Fruit fly (Drosophila melanogaster) whole organism, prepupa: Measurements from ENCODE around the gene cnir.

Source experiments
- Blimp-1 ChIP-seq: fragments of 200-800 bp; sonication (Bioruptor generic); optimal IDR thresholded peaks from 3 replicates; lab custom pipeline; 2017; ENCODE audit warnings: missing biosample characterization, missing genetic modification characterization, mild to moderate bottlenecking, moderate library complexity, missing genetic modification reagents
- CG10631 ChIP-seq: fragments of 200-800 bp; sonication (Bioruptor generic); optimal IDR thresholded peaks from 2 replicates; lab custom pipeline; 2016; ENCODE audit warnings: missing biosample characterization, missing genetic modification characterization
- CG11294 ChIP-seq: fragments of 200-800 bp; sonication (Bioruptor generic); IDR thresholded peaks from 2 replicates; pipeline ENCODE4 v1.3.6; 2022; ENCODE audit warnings: missing biosample characterization, missing genetic modification characterization
- CG11762 ChIP-seq: fragments of 200-800 bp; sonication (Bioruptor generic); optimal IDR thresholded peaks from 3 replicates; lab custom pipeline; 2016; ENCODE audit warnings: missing biosample characterization, missing genetic modification characterization; ENCODE audit not compliant: insufficient read depth
- CG15336 ChIP-seq: fragments of 200-800 bp; sonication (Bioruptor generic); IDR thresholded peaks from 2 replicates; pipeline ENCODE4 v1.3.6; 2022; ENCODE audit warnings: missing biosample characterization, missing genetic modification characterization
- CG1621 ChIP-seq: fragments of 200-800 bp; sonication (Bioruptor generic); optimal IDR thresholded peaks from 3 replicates; lab custom pipeline; 2018; ENCODE audit warnings: missing biosample characterization, mild to moderate bottlenecking, missing genetic modification characterization
- CG3032 ChIP-seq: fragments of 200-800 bp; optimal IDR thresholded peaks from 2 replicates; lab custom pipeline; 2019; ENCODE audit warnings: missing biosample characterization, mild to moderate bottlenecking, missing genetic modification characterization, moderate library complexity
- CG32006 ChIP-seq: fragments of 200-800 bp; sonication (Bioruptor generic); optimal IDR thresholded peaks from 3 replicates; lab custom pipeline; 2017; ENCODE audit warnings: missing biosample characterization, mild to moderate bottlenecking, missing genetic modification characterization
- CG34406 ChIP-seq: fragments of 200-800 bp; sonication (Bioruptor generic); optimal IDR thresholded peaks from 3 replicates; lab custom pipeline; 2016; ENCODE audit warnings: missing biosample characterization, missing genetic modification characterization
- CG3919 ChIP-seq: fragments of 200-800 bp; sonication (Bioruptor generic); optimal IDR thresholded peaks from 3 replicates; lab custom pipeline; 2016; ENCODE audit warnings: missing biosample characterization, missing genetic modification characterization
- CG4318 ChIP-seq: fragments of 200-800 bp; sonication (Bioruptor generic); optimal IDR thresholded peaks from 3 replicates; lab custom pipeline; 2017; ENCODE audit warnings: missing biosample characterization, mild to moderate bottlenecking, missing genetic modification characterization
- CG6163 ChIP-seq: fragments of 200-800 bp; sonication (Bioruptor generic); IDR thresholded peaks from 3 replicates; pipeline ENCODE4 v1.3.6; 2022; ENCODE audit warnings: missing biosample characterization, missing genetic modification characterization
- CG6276 ChIP-seq: fragments of 200-800 bp; sonication (Bioruptor generic); optimal IDR thresholded peaks from 2 replicates; lab custom pipeline; 2017; ENCODE audit warnings: missing biosample characterization, mild to moderate bottlenecking, missing genetic modification characterization
- CG6854 ChIP-seq: fragments of 200-800 bp; sonication (Bioruptor generic); optimal IDR thresholded peaks from 2 replicates; lab custom pipeline; 2017; ENCODE audit warnings: missing biosample characterization, mild to moderate bottlenecking, missing genetic modification characterization
- CG7368 ChIP-seq: fragments of 200-800 bp; sonication (Bioruptor generic); optimal IDR thresholded peaks from 3 replicates; lab custom pipeline; 2016; ENCODE audit warnings: missing biosample characterization, missing genetic modification characterization
- CG8119 ChIP-seq: fragments of 200-800 bp; sonication (Bioruptor generic); IDR thresholded peaks from 3 replicates; pipeline ENCODE4 v1.3.6; 2022; ENCODE audit warnings: missing biosample characterization, missing genetic modification characterization
- CG8319 ChIP-seq: fragments of 200-800 bp; sonication (Bioruptor generic); optimal IDR thresholded peaks from 3 replicates; lab custom pipeline; 2016; ENCODE audit warnings: missing biosample characterization, missing genetic modification characterization
- CG8632 ChIP-seq: fragments of 200-800 bp; sonication (Bioruptor generic); optimal IDR thresholded peaks from 3 replicates; lab custom pipeline; 2016; ENCODE audit warnings: missing biosample characterization, missing genetic modification characterization
- CG9139 ChIP-seq: fragments of 200-800 bp; sonication (Bioruptor generic); optimal IDR thresholded peaks from 3 replicates; lab custom pipeline; 2017; ENCODE audit warnings: missing biosample characterization, mild to moderate bottlenecking, missing genetic modification characterization
- Eip75B ChIP-seq: fragments of 200-800 bp; sonication (Bioruptor generic); optimal IDR thresholded peaks from 3 replicates; lab custom pipeline; 2016; ENCODE audit warnings: missing biosample characterization, missing genetic modification characterization
- Eip78C ChIP-seq: fragments of 200-800 bp; sonication (Bioruptor generic); peaks from one replicate; lab custom pipeline; 2016; ENCODE audit warnings: missing biosample characterization, missing genetic modification characterization
- Ets21C ChIP-seq: fragments of 200-800 bp; sonication (Bioruptor generic); optimal IDR thresholded peaks from 3 replicates; lab custom pipeline; 2016; ENCODE audit warnings: missing biosample characterization, missing genetic modification characterization
- Ets96B ChIP-seq: fragments of 200-800 bp; optimal IDR thresholded peaks from 2 replicates; lab custom pipeline; 2019; ENCODE audit warnings: missing biosample characterization, mild to moderate bottlenecking, missing genetic modification characterization, moderate library complexity
- Gug ChIP-seq: fragments of 200-800 bp; sonication (Bioruptor generic); IDR thresholded peaks from 2 replicates; pipeline ENCODE4 v1.3.6; 2022; ENCODE audit warnings: missing biosample characterization, missing genetic modification characterization
- Hr4 ChIP-seq: fragments of 200-800 bp; sonication (Bioruptor generic); optimal IDR thresholded peaks from 3 replicates; lab custom pipeline; 2016; ENCODE audit warnings: missing biosample characterization, missing genetic modification characterization
- Lpt ChIP-seq: fragments of 200-800 bp; sonication (Bioruptor generic); optimal IDR thresholded peaks from 3 replicates; lab custom pipeline; 2016; ENCODE audit warnings: missing biosample characterization, missing genetic modification characterization
- OdsH ChIP-seq: fragments of 200-800 bp; sonication (Bioruptor generic); optimal IDR thresholded peaks from 3 replicates; lab custom pipeline; 2016; ENCODE audit warnings: missing biosample characterization, missing genetic modification characterization
- Smox ChIP-seq: fragments of 200-800 bp; sonication (Bioruptor generic); optimal IDR thresholded peaks from 3 replicates; lab custom pipeline; 2016; ENCODE audit warnings: missing biosample characterization, missing genetic modification characterization
- Sox14 ChIP-seq: fragments of 200-800 bp; sonication (Bioruptor generic); optimal IDR thresholded peaks from 3 replicates; lab custom pipeline; 2016; ENCODE audit warnings: missing biosample characterization, missing genetic modification characterization
- achi ChIP-seq: fragments of 200-800 bp; sonication (Bioruptor generic); optimal IDR thresholded peaks from 3 replicates; lab custom pipeline; 2016; ENCODE audit warnings: missing biosample characterization, missing genetic modification characterization
- acj6 ChIP-seq: fragments of 200-800 bp; sonication (Bioruptor generic); optimal IDR thresholded peaks from 3 replicates; lab custom pipeline; 2016; ENCODE audit warnings: missing biosample characterization, missing genetic modification characterization
- dac ChIP-seq: fragments of 200-800 bp; sonication (Bioruptor generic); optimal IDR thresholded peaks from 2 replicates; lab custom pipeline; 2017; ENCODE audit warnings: missing biosample characterization, mild to moderate bottlenecking, missing genetic modification characterization
- eg ChIP-seq: fragments of 200-800 bp; sonication (Bioruptor generic); IDR thresholded peaks from 3 replicates; pipeline ENCODE4 v1.3.6; 2022; ENCODE audit warnings: missing biosample characterization, missing genetic modification characterization
- esn ChIP-seq: fragments of 200-800 bp; sonication (Bioruptor generic); optimal IDR thresholded peaks from 2 replicates; lab custom pipeline; 2016; ENCODE audit warnings: missing biosample characterization, mild to moderate bottlenecking, missing genetic modification characterization, moderate library complexity
- fd59A ChIP-seq: fragments of 200-800 bp; sonication (Bioruptor generic); optimal IDR thresholded peaks from 2 replicates; lab custom pipeline; 2017; ENCODE audit warnings: missing biosample characterization, mild to moderate bottlenecking, missing genetic modification characterization, missing genetic modification reagents
- fd85E ChIP-seq: fragments of 200-800 bp; sonication (Bioruptor generic); optimal IDR thresholded peaks from 3 replicates; lab custom pipeline; 2016; ENCODE audit warnings: missing biosample characterization, missing genetic modification characterization
- fkh ChIP-seq: fragments of 200-800 bp; sonication (Bioruptor generic); optimal IDR thresholded peaks from 3 replicates; lab custom pipeline; 2017; ENCODE audit warnings: missing biosample characterization, mild to moderate bottlenecking, missing genetic modification characterization, moderate library complexity
- lz ChIP-seq: fragments of 200-800 bp; sonication (Bioruptor generic); optimal IDR thresholded peaks from 3 replicates; lab custom pipeline; 2016; ENCODE audit warnings: missing biosample characterization, missing genetic modification characterization
- net ChIP-seq: fragments of 200-800 bp; sonication (Bioruptor generic); optimal IDR thresholded peaks from 3 replicates; lab custom pipeline; 2016; ENCODE audit warnings: missing biosample characterization, missing genetic modification characterization
- pdm3 ChIP-seq: fragments of 200-800 bp; sonication (Bioruptor generic); optimal IDR thresholded peaks from 3 replicates; lab custom pipeline; 2016; ENCODE audit warnings: missing biosample characterization, missing genetic modification characterization
- salr ChIP-seq, 2 experiments: fragments of 200-800 bp; sonication (Bioruptor generic); optimal IDR thresholded peaks; 3 replicates each; lab custom pipeline; 2016 to 2018; ENCODE audit warnings: missing biosample characterization in 2 of 2, missing genetic modification characterization in 2 of 2, mild to moderate bottlenecking in 1 of 2
- spab ChIP-seq: fragments of 200-800 bp; sonication (Bioruptor generic); optimal IDR thresholded peaks from 2 replicates; lab custom pipeline; 2017; ENCODE audit warnings: missing biosample characterization, mild to moderate bottlenecking, missing genetic modification characterization, missing genetic modification reagents
- svp ChIP-seq: fragments of 200-800 bp; sonication (Bioruptor generic); peaks from one replicate; lab custom pipeline; 2016; ENCODE audit warnings: missing biosample characterization, missing genetic modification characterization
- topi ChIP-seq: fragments of 200-800 bp; sonication (Bioruptor generic); optimal IDR thresholded peaks from 3 replicates; lab custom pipeline; 2016; ENCODE audit warnings: missing biosample characterization, missing genetic modification characterization

The cnir gene

dm6 chr2L:3004601-3005000 is 35.0 kb downstream of the cnir start (continued):
- TF ChIP-seq CG6276 (GFP tag; lab: Kevin White, UChicago) = no peak
- peak; percentile 22 for TF ChIP-seq CG3032
- no peak for TF ChIP-seq CG8632
- peak; percentile 36 for TF ChIP-seq OdsH (GFP tag; lab: Kevin White, UChicago)
- TF ChIP-seq Eip75B (GFP tag; lab: Kevin White, UChicago) = peak; percentile 63
- peak; percentile 3 for TF ChIP-seq CG32006 (GFP tag; lab: Kevin White, UChicago)
- no peak for TF ChIP-seq CG8319 (GFP tag; lab: Kevin White, UChicago)
- TF ChIP-seq CG4318 (GFP tag; lab: Kevin White, UChicago) = no peak

dm6 chr2L:3003399-3003798 is 36.2 kb downstream of the cnir start:
- TF ChIP-seq eg (GFP tag; lab: Robert Waterston, UW) = peak; percentile 83
- TF ChIP-seq Hr4 (GFP tag; lab: Kevin White, UChicago) = peak; percentile 93
- TF ChIP-seq CG34406 (GFP tag; lab: Kevin White, UChicago) = peak; percentile 8
- TF ChIP-seq Sox14 (GFP tag; lab: Kevin White, UChicago) = peak; percentile 25
- peak; percentile 86 for TF ChIP-seq CG4318 (GFP tag; lab: Kevin White, UChicago)
- no peak for TF ChIP-seq Blimp-1 (GFP tag; lab: Kevin White, UChicago)
- TF ChIP-seq Gug (GFP tag; lab: Robert Waterston, UW) = peak; percentile 63
- TF ChIP-seq net (GFP tag; lab: Kevin White, UChicago) = peak; percentile 28
- no peak for TF ChIP-seq fd59A (GFP tag; lab: Kevin White, UChicago)
- TF ChIP-seq OdsH (GFP tag; lab: Kevin White, UChicago) = peak; percentile 49
- TF ChIP-seq Lpt (GFP tag; lab: Kevin White, UChicago) = peak; percentile 11
- no peak for TF ChIP-seq Ets96B (tag; lab: Kevin White, UChicago)
- TF ChIP-seq CG7368 (GFP tag; lab: Kevin White, UChicago) = peak; percentile 22
- peak; percentile 15 for TF ChIP-seq Eip75B (GFP tag; lab: Kevin White, UChicago)
- peak; percentile 21 for TF ChIP-seq CG11762 (GFP tag; lab: Kevin White, UChicago)
- TF ChIP-seq lz (GFP tag; lab: Kevin White, UChicago) = no peak
- peak; percentile 24 for TF ChIP-seq acj6
- peak; percentile 57 for TF ChIP-seq achi (GFP tag; lab: Kevin White, UChicago)
- no peak for TF ChIP-seq Smox (GFP tag; lab: Kevin White, UChicago)
- TF ChIP-seq CG3919 (GFP tag; lab: Kevin White, UChicago) = peak; percentile 46
- TF ChIP-seq CG11294 (GFP tag; lab: Robert Waterston, UW) = peak; percentile 52; the same call in 1 of the 2 replicates
- peak; percentile 93 for TF ChIP-seq CG15336 (GFP tag; lab: Robert Waterston, UW)
- peak in 1 of 2 experiments; percentile 60 for TF ChIP-seq salr (GFP tag; optimal IDR thresholded peaks at IDR 0.05; lab: Kevin White, UChicago)
- TF ChIP-seq fkh = peak; percentile 7
- TF ChIP-seq dac (GFP tag; lab: Kevin White, UChicago) = peak; percentile 69
- peak; percentile 47 for TF ChIP-seq pdm3
- TF ChIP-seq CG6163 (GFP tag; lab: Robert Waterston, UW) = peak; percentile 80
- TF ChIP-seq CG6276 (GFP tag; lab: Kevin White, UChicago) = peak; percentile 85
- TF ChIP-seq CG3032 = no peak
- TF ChIP-seq Eip78C (GFP tag; lab: Kevin White, UChicago) = peak; percentile 86
- TF ChIP-seq CG1621 (tag; lab: Kevin White, UChicago) = no peak
- peak; percentile 94 for TF ChIP-seq CG32006 (GFP tag; lab: Kevin White, UChicago)
- no peak for TF ChIP-seq topi (GFP tag; lab: Kevin White, UChicago)
- peak; percentile 93 for TF ChIP-seq CG8119 (GFP tag; lab: Robert Waterston, UW)

- TF ChIP-seq pdm3 (peak; percentile 17), CG4318 (GFP tag; lab: Kevin White, UChicago) (peak; percentile 20), svp (GFP tag; lab: Kevin White, UChicago) (no peak), CG8119 (GFP tag; lab: Robert Waterston, UW) (peak; percentile 70), Eip75B (GFP tag; lab: Kevin White, UChicago) (no peak), CG6854 (no peak), OdsH (GFP tag; lab: Kevin White, UChicago) (peak; percentile 29), Hr4 (GFP tag; lab: Kevin White, UChicago) (peak; percentile 36), CG6163 (GFP tag; lab: Robert Waterston, UW) (peak; percentile 59; the same call in 2 of the 3 replicates), CG15336 (GFP tag; lab: Robert Waterston, UW) (peak; percentile 69), Lpt (GFP tag; lab: Kevin White, UChicago) (peak; percentile 54), eg (GFP tag; lab: Robert Waterston, UW) (peak; percentile 58; the same call in 2 of the 3 replicates), achi (GFP tag; lab: Kevin White, UChicago) (peak; percentile 1), esn (GFP tag; lab: Kevin White, UChicago) (no peak), Ets21C (GFP tag; lab: Kevin White, UChicago) (no peak), CG10631 (GFP tag; lab: Kevin White, UChicago) (no peak), CG6276 (GFP tag; lab: Kevin White, UChicago) (peak; percentile 63), salr (GFP tag; optimal IDR thresholded peaks at IDR 0.05; lab: Kevin White, UChicago) (peak in 1 of 2 experiments; percentile 36), spab (GFP tag; lab: Kevin White, UChicago) (no peak), CG34406 (GFP tag; lab: Kevin White, UChicago) (no peak), dac (GFP tag; lab: Kevin White, UChicago) (no peak), CG32006 (GFP tag; lab: Kevin White, UChicago) (peak; percentile 72), CG9139 (GFP tag; lab: Kevin White, UChicago) (no peak), Sox14 (GFP tag; lab: Kevin White, UChicago) (no peak), CG11762 (GFP tag; lab: Kevin White, UChicago) (no peak), Eip78C (GFP tag; lab: Kevin White, UChicago) (peak; percentile 79), fd85E (GFP tag; lab: Kevin White, UChicago) (no peak)
Observed at dm6 chr2L:3001953-3002352, 37.7 kb downstream of the cnir start.
